In the genomic region with DNA sequence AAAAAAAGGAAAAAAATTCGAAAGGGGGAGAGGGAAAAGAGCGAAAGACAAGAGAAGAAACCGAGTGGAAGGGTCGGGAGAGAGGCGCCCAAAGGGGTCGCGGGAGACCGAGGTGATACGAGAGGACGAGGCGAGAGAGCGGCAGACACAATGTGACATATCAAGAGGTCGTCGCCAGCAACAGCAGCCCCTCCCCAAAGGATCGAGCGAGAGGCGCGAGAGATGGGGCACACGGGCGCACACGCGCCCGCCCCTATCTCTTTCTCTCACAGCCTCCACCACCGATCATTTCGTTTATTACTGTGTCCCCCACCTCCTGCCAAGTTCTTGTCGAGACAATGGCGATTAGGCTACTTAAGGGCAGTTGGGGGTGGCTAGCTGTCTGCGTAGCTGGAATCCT, we compare ENCODE assay signal across 1 worm cellular context.
TF ChIP-seq lines count a peak whose summit lies in the region.

No protein-coding gene starts in this region.

TF ChIP-seq in whole organism, L1 larva, 84 proteins besides CTCF, POLR2A, EP300 and RAD21 (continued from another document):
- no peak for TF ChIP-seq mab-9 (GFP tag; IDR thresholded peaks at IDR 0.05; lab: Robert Waterston, UW)
- TF ChIP-seq egl-27 (tag; optimal IDR thresholded peaks at IDR 0.05; lab: Kevin White, UChicago), result no peak
- peak; percentile 59 for TF ChIP-seq ztf-4 (tag; optimal IDR thresholded peaks at IDR 0.05; lab: Kevin White, UChicago)
- peak; percentile 72 for TF ChIP-seq nhr-90 (tag; optimal IDR thresholded peaks at IDR 0.05; lab: Kevin White, UChicago; ENCODE audit: poor library complexity)
- peak; percentile 57 to 67 for TF ChIP-seq lin-35 (GFP tag; optimal IDR thresholded peaks at IDR 0.05; lab: Kevin White, UChicago)
- TF ChIP-seq dpl-1 (GFP tag; optimal IDR thresholded peaks at IDR 0.05; lab: Kevin White, UChicago), result peak in 2 of 3 experiments; percentile 21 to 36
- no peak for TF ChIP-seq Y116A8C.19 (tag; optimal IDR thresholded peaks at IDR 0.05; lab: Kevin White, UChicago; ENCODE audit: borderline replicate concordance)
- TF ChIP-seq nhr-12 (tag; optimal IDR thresholded peaks at IDR 0.05; lab: Kevin White, UChicago), result no peak
- TF ChIP-seq ceh-90 (tag; optimal IDR thresholded peaks at IDR 0.05; lab: Kevin White, UChicago), result no peak
- no peak for TF ChIP-seq ces-1 (GFP tag; optimal IDR thresholded peaks at IDR 0.05; lab: Kevin White, UChicago)
- TF ChIP-seq hlh-17 (GFP tag; optimal IDR thresholded peaks at IDR 0.05; lab: Kevin White, UChicago; ENCODE audit: borderline replicate concordance), result no peak
- TF ChIP-seq unc-130 (tag; optimal IDR thresholded peaks at IDR 0.05; lab: Kevin White, UChicago), result peak; percentile 76
- peak; percentile 37 for TF ChIP-seq ceh-8 (GFP tag; optimal IDR thresholded peaks at IDR 0.05; lab: Kevin White, UChicago)
- no peak for TF ChIP-seq nhr-76 (tag; optimal IDR thresholded peaks at IDR 0.05; lab: Kevin White, UChicago)
- peak; percentile 75 for TF ChIP-seq nhr-19 (GFP tag; conservative IDR thresholded peaks at IDR 0.05; lab: Robert Waterston, UW)
- TF ChIP-seq xbp-1 (tag; optimal IDR thresholded peaks at IDR 0.05; lab: Kevin White, UChicago), result peak; percentile 53
- TF ChIP-seq pag-3 (tag; optimal IDR thresholded peaks at IDR 0.05; lab: Kevin White, UChicago; ENCODE audit: borderline replicate concordance, insufficient read depth), result no peak
- peak in 4 of 6 experiments; percentile 27 to 64 (median 37) for TF ChIP-seq elt-3 (tag; optimal IDR thresholded peaks at IDR 0.05; lab: Kevin White, UChicago)
- peak; percentile 72 for TF ChIP-seq nhr-47 (tag; optimal IDR thresholded peaks at IDR 0.05; lab: Kevin White, UChicago)
- TF ChIP-seq nhr-28 (tag; optimal IDR thresholded peaks at IDR 0.05; lab: Kevin White, UChicago), result no peak
- TF ChIP-seq F16B12.6 (tag; optimal IDR thresholded peaks at IDR 0.05; lab: Kevin White, UChicago), result no peak
- TF ChIP-seq C16A3.4 (tag; optimal IDR thresholded peaks at IDR 0.05; lab: Kevin White, UChicago), result peak; percentile 72
- TF ChIP-seq ceh-63 (GFP tag; optimal IDR thresholded peaks at IDR 0.05; lab: Kevin White, UChicago), result no peak
